Fruit fly (Drosophila melanogaster) whole organism, embryonic: ENCODE measurements around the gene Zir.

Experiments
- Ada2b ChIP-seq: fragments of 200-800 bp; sonication (Bioruptor generic); IDR thresholded peaks from 2 replicates; pipeline ENCODE4 v1.3.6; 2022; ENCODE audit warnings: missing biosample characterization, missing genetic modification characterization
- Adf1 ChIP-seq: fragments of 200-800 bp; sonication (Bioruptor generic); IDR thresholded peaks from 2 replicates; pipeline ENCODE4 v1.3.6; 2022; ENCODE audit warnings: missing biosample characterization, missing genetic modification characterization
- Atf6 ChIP-seq: fragments of 200-800 bp; sonication (Bioruptor generic); IDR thresholded peaks from 2 replicates; pipeline ENCODE4 v1.3.6; 2022; ENCODE audit warnings: missing biosample characterization, missing genetic modification characterization
- B-H1 ChIP-seq: fragments of 200-800 bp; sonication (Bioruptor generic); IDR thresholded peaks from 3 replicates; pipeline ENCODE4 v1.3.6; 2022; ENCODE audit warnings: missing biosample characterization, missing genetic modification characterization
- CG10543 ChIP-seq: fragments of 200-800 bp; sonication (Bioruptor generic); optimal IDR thresholded peaks from 3 replicates; lab custom pipeline; 2017; ENCODE audit warnings: missing biosample characterization, mild to moderate bottlenecking, missing genetic modification characterization, moderate library complexity
- CG11093 ChIP-seq: fragments of 200-800 bp; sonication (Bioruptor generic); IDR thresholded peaks from 3 replicates; pipeline ENCODE4 v1.3.6; 2022; ENCODE audit warnings: missing biosample characterization, missing genetic modification characterization
- CG11504 ChIP-seq: fragments of 200-800 bp; sonication (Bioruptor generic); optimal IDR thresholded peaks from 3 replicates; lab custom pipeline; 2019; ENCODE audit warnings: missing biosample characterization, mild to moderate bottlenecking, missing genetic modification characterization, moderate library complexity
- CG12104 ChIP-seq: fragments of 200-800 bp; sonication (Bioruptor generic); optimal IDR thresholded peaks from 3 replicates; lab custom pipeline; 2016; ENCODE audit warnings: missing biosample characterization, missing genetic modification characterization
- CG12219 ChIP-seq: fragments of 200-800 bp; sonication (Bioruptor generic); optimal IDR thresholded peaks from 3 replicates; lab custom pipeline; 2018; ENCODE audit warnings: missing biosample characterization, mild to moderate bottlenecking, missing genetic modification characterization
- CG12236 ChIP-seq: fragments of 200-800 bp; sonication (Bioruptor generic); optimal IDR thresholded peaks from 2 replicates; lab custom pipeline; 2016; ENCODE audit warnings: missing biosample characterization, missing genetic modification characterization
- CG13123 ChIP-seq: fragments of 200-800 bp; sonication (Bioruptor generic); optimal IDR thresholded peaks from 2 replicates; lab custom pipeline; 2016; ENCODE audit warnings: missing biosample characterization, missing genetic modification characterization
- CG15514 ChIP-seq: fragments of 200-800 bp; sonication (Bioruptor generic); optimal IDR thresholded peaks from 3 replicates; lab custom pipeline; 2017; ENCODE audit warnings: missing biosample characterization, missing genetic modification characterization, mild to moderate bottlenecking, moderate library complexity, missing genetic modification reagents
- CG1603 ChIP-seq: fragments of 200-800 bp; sonication (Bioruptor generic); optimal IDR thresholded peaks from 2 replicates; lab custom pipeline; 2019; ENCODE audit warnings: missing biosample characterization, mild to moderate bottlenecking, missing genetic modification characterization, moderate library complexity
- CG17328 ChIP-seq: fragments of 200-800 bp; sonication (Bioruptor generic); IDR thresholded peaks from 2 replicates; pipeline ENCODE4 v1.3.6; 2022; ENCODE audit warnings: missing biosample characterization, missing genetic modification characterization
- CG31224 ChIP-seq: fragments of 200-800 bp; sonication (Bioruptor generic); IDR thresholded peaks from 2 replicates; pipeline ENCODE4 v1.3.6; 2022; ENCODE audit warnings: missing biosample characterization, missing genetic modification characterization
- CG4282 ChIP-seq: fragments of 200-800 bp; sonication (Bioruptor generic); optimal IDR thresholded peaks from 2 replicates; lab custom pipeline; 2016; ENCODE audit warnings: missing biosample characterization, missing genetic modification characterization
- CG6654 ChIP-seq: fragments of 200-800 bp; sonication (Bioruptor generic); optimal IDR thresholded peaks from 2 replicates; lab custom pipeline; 2017; ENCODE audit warnings: missing biosample characterization, mild to moderate bottlenecking, missing genetic modification characterization
- CG6854 ChIP-seq: fragments of 200-800 bp; sonication (Bioruptor generic); optimal IDR thresholded peaks from 3 replicates; lab custom pipeline; 2017; ENCODE audit warnings: missing biosample characterization, mild to moderate bottlenecking, missing genetic modification characterization
- CG7987 ChIP-seq: fragments of 200-800 bp; sonication (Bioruptor generic); optimal IDR thresholded peaks from 2 replicates; lab custom pipeline; 2018; ENCODE audit warnings: missing biosample characterization, mild to moderate bottlenecking, missing genetic modification characterization, moderate library complexity
- CG9797 ChIP-seq: fragments of 200-800 bp; sonication (Bioruptor generic); optimal IDR thresholded peaks from 3 replicates; lab custom pipeline; 2018; ENCODE audit warnings: missing biosample characterization, mild to moderate bottlenecking, missing genetic modification characterization
- CG9817 ChIP-seq: fragments of 200-800 bp; sonication (Bioruptor generic); optimal IDR thresholded peaks from 2 replicates; lab custom pipeline; 2018; ENCODE audit warnings: missing biosample characterization, mild to moderate bottlenecking, missing genetic modification characterization, moderate library complexity
- D ChIP-seq, 2 experiments: fragments of 200-800 bp in 1 of 2; fragments of >200 bp in 1 of 2; sonication (Bioruptor generic) in 1 of 2; optimal IDR thresholded peaks; 2 replicates in 1 of 2; 3 replicates in 1 of 2; lab custom pipeline; 2017; ENCODE audit warnings: mild to moderate bottlenecking in 1 of 2, missing biosample characterization in 1 of 2, missing genetic modification characterization in 1 of 2, missing genetic modification reagents in 1 of 2
- Dfd ChIP-seq, 2 experiments: fragments of >200 bp; optimal IDR thresholded peaks; 2 replicates each; lab custom pipeline; 2017; ENCODE audit warnings: missing biosample characterization in 2 of 2, missing genetic modification characterization in 2 of 2
- Dll ChIP-seq: fragments of 200-800 bp; sonication (Bioruptor generic); IDR thresholded peaks from 4 replicates; pipeline ENCODE4 v1.3.6; 2022; ENCODE audit warnings: missing biosample characterization, missing genetic modification characterization; ENCODE audit not compliant: partially characterized antibody
- Gug ChIP-seq: fragments of 200-800 bp; sonication (Bioruptor generic); IDR thresholded peaks from 4 replicates; pipeline ENCODE4 v1.3.6; 2022; ENCODE audit warnings: missing biosample characterization, missing genetic modification characterization
- Nf-YB ChIP-seq: fragments of 200-800 bp; sonication (Bioruptor generic); optimal IDR thresholded peaks from 3 replicates; lab custom pipeline; 2019; ENCODE audit warnings: missing biosample characterization, mild to moderate bottlenecking, missing genetic modification characterization, moderate library complexity
- NfI ChIP-seq: fragments of 200-800 bp; sonication (Bioruptor generic); optimal IDR thresholded peaks from 3 replicates; lab custom pipeline; 2018; ENCODE audit warnings: missing biosample characterization, mild to moderate bottlenecking, missing genetic modification characterization, moderate library complexity
- Side ChIP-seq: fragments of 200-800 bp; sonication (Bioruptor generic); optimal IDR thresholded peaks from 2 replicates; lab custom pipeline; 2016; ENCODE audit warnings: missing biosample characterization, missing genetic modification characterization
- Trl ChIP-seq, 3 experiments: fragments of >200 bp in 2 of 3; fragments of 200-800 bp in 1 of 3; sonication (Bioruptor generic) in 1 of 3; optimal IDR thresholded peaks; 2 replicates in 1 of 3; 3 replicates in 2 of 3; lab custom pipeline; 2016 to 2017; ENCODE audit warnings: missing biosample characterization in 1 of 3, missing genetic modification characterization in 1 of 3
- Vsx1 ChIP-seq: fragments of 200-800 bp; sonication (Bioruptor generic); optimal IDR thresholded peaks from 2 replicates; lab custom pipeline; 2017; ENCODE audit warnings: missing biosample characterization, mild to moderate bottlenecking, missing genetic modification characterization, missing genetic modification reagents
- al ChIP-seq: fragments of 200-800 bp; sonication (Bioruptor generic); IDR thresholded peaks from 2 replicates; pipeline ENCODE4 v1.3.6; 2022; ENCODE audit warnings: missing biosample characterization, missing genetic modification characterization
- ato ChIP-seq: fragments of 200-800 bp; sonication (Bioruptor generic); IDR thresholded peaks from 2 replicates; pipeline ENCODE4 v1.3.6; 2022; ENCODE audit warnings: missing biosample characterization, missing genetic modification characterization; ENCODE audit not compliant: partially characterized antibody
- bigmax ChIP-seq: fragments of 200-800 bp; sonication (Bioruptor generic); optimal IDR thresholded peaks from 2 replicates; lab custom pipeline; 2018; ENCODE audit warnings: missing biosample characterization, mild to moderate bottlenecking, missing genetic modification characterization
- bsh ChIP-seq, 2 experiments: fragments of 200-800 bp; sonication (Bioruptor generic); optimal IDR thresholded peaks; 2 replicates each; lab custom pipeline; 2017 to 2018; ENCODE audit warnings: mild to moderate bottlenecking in 2 of 2, missing biosample characterization in 2 of 2, missing genetic modification characterization in 2 of 2, moderate library complexity in 1 of 2
- cas ChIP-seq: fragments of 200-800 bp; sonication (Bioruptor generic); IDR thresholded peaks from 2 replicates; pipeline ENCODE4 v1.3.6; 2022; ENCODE audit warnings: missing biosample characterization, missing genetic modification characterization
- chm ChIP-seq: fragments of 200-800 bp; sonication (Bioruptor generic); IDR thresholded peaks from 2 replicates; pipeline ENCODE4 v1.3.6; 2022; ENCODE audit warnings: missing biosample characterization, missing genetic modification characterization
- dati ChIP-seq: fragments of 200-800 bp; sonication (Bioruptor generic); IDR thresholded peaks from 2 replicates; pipeline ENCODE4 v1.3.6; 2022; ENCODE audit warnings: missing biosample characterization, missing genetic modification characterization
- dmrt11E ChIP-seq: fragments of 200-800 bp; sonication (Bioruptor generic); optimal IDR thresholded peaks from 3 replicates; lab custom pipeline; 2018; ENCODE audit warnings: missing biosample characterization, mild to moderate bottlenecking, missing genetic modification characterization, moderate library complexity
- fu2 ChIP-seq: fragments of 200-800 bp; sonication (Bioruptor generic); optimal IDR thresholded peaks from 2 replicates; lab custom pipeline; 2016; ENCODE audit warnings: missing biosample characterization, missing genetic modification characterization
- kni ChIP-seq: fragments of 200-800 bp; sonication (Bioruptor generic); optimal IDR thresholded peaks from 3 replicates; lab custom pipeline; 2017; ENCODE audit warnings: mild to moderate bottlenecking, missing biosample characterization, missing genetic modification reagents, missing genetic modification characterization
- knrl ChIP-seq: fragments of 200-800 bp; sonication (Bioruptor generic); IDR thresholded peaks from 3 replicates; pipeline ENCODE4 v1.3.6; 2022; ENCODE audit warnings: missing biosample characterization, missing genetic modification characterization; ENCODE audit not compliant: partially characterized antibody
- lmd ChIP-seq: fragments of 200-800 bp; sonication (Bioruptor generic); IDR thresholded peaks from 2 replicates; pipeline ENCODE4 v1.3.6; 2022; ENCODE audit warnings: missing biosample characterization, missing genetic modification characterization
- odd ChIP-seq: fragments of 200-800 bp; sonication (Bioruptor generic); optimal IDR thresholded peaks from 2 replicates; lab custom pipeline; 2017; ENCODE audit warnings: missing biosample characterization, mild to moderate bottlenecking, missing genetic modification characterization
- slp2 ChIP-seq: fragments of 200-800 bp; sonication (Bioruptor generic); optimal IDR thresholded peaks from 2 replicates; lab custom pipeline; 2016; ENCODE audit warnings: missing biosample characterization, missing genetic modification characterization
- tgo ChIP-seq: fragments of 200-800 bp; sonication (Bioruptor generic); IDR thresholded peaks from 3 replicates; pipeline ENCODE4 v1.3.6; 2022; ENCODE audit warnings: missing biosample characterization, missing genetic modification characterization
- wek ChIP-seq: fragments of 200-800 bp; sonication (Bioruptor generic); optimal IDR thresholded peaks from 3 replicates; lab custom pipeline; 2018; ENCODE audit warnings: missing biosample characterization, mild to moderate bottlenecking, missing genetic modification characterization, moderate library complexity
- wor ChIP-seq: fragments of 200-800 bp; sonication (Bioruptor generic); IDR thresholded peaks from 2 replicates; pipeline ENCODE4 v1.3.6; 2022; ENCODE audit warnings: missing biosample characterization, missing genetic modification characterization

Zir gene

dm6 chr2L:107476-108436, 13.2 kb downstream of the Zir start (continued):
- TF ChIP-seq chm (GFP tag; lab: Robert Waterston, UW) (peak; percentile 61; the same call in 1 of the 2 replicates), CG6854 (peak; percentile 64), CG17328 (no peak), CG4282 (peak; percentile 17), Dll (GFP tag; lab: Robert Waterston, UW) (peak; percentile 53; the same call in 3 of the 4 replicates), knrl (GFP tag; lab: Robert Waterston, UW) (0 out of 3 replicates have a peak, but pooled peaks have one; percentile 21), slp2 (no peak), D (optimal IDR thresholded peaks at IDR 0.05; lab: Kevin White, UChicago) (no peak), D (GFP tag; optimal IDR thresholded peaks at IDR 0.05; lab: Kevin White, UChicago) (no peak), CG13123 (GFP tag; lab: Kevin White, UChicago) (no peak), Trl (optimal IDR thresholded peaks at IDR 0.05; lab: Kevin White, UChicago) (peak; percentile 87 to 95), Trl (GFP tag; optimal IDR thresholded peaks at IDR 0.05; lab: Kevin White, UChicago) (no peak), al (GFP tag; lab: Robert Waterston, UW) (no peak), Dfd (GFP tag; optimal IDR thresholded peaks at IDR 0.05; lab: Kevin White, UChicago) (no peak), bigmax (GFP tag; lab: Kevin White, UChicago) (no peak), CG1603 (tag; lab: Kevin White, UChicago) (peak; percentile 34), Ada2b (GFP tag; lab: Robert Waterston, UW) (no peak), CG10543 (GFP tag; lab: Kevin White, UChicago) (peak; percentile 76), CG9817 (tag; lab: Kevin White, UChicago) (no peak), NfI (GFP tag; lab: Kevin White, UChicago) (peak; percentile 2), CG12104 (GFP tag; lab: Kevin White, UChicago) (no peak), CG6654 (GFP tag; lab: Kevin White, UChicago) (no peak), kni (GFP tag; lab: Kevin White, UChicago) (peak; percentile 35), Side (GFP tag; lab: Kevin White, UChicago) (no peak), fu2 (GFP tag; lab: Kevin White, UChicago) (no peak), dati (no peak), bsh (GFP tag; optimal IDR thresholded peaks at IDR 0.05; lab: Kevin White, UChicago) (no peak), tgo (GFP tag; lab: Robert Waterston, UW) (no peak), Adf1 (GFP tag; lab: Robert Waterston, UW) (peak; percentile 52; the same call in 1 of the 2 replicates), CG12236 (GFP tag; lab: Kevin White, UChicago) (no peak), lmd (GFP tag; lab: Robert Waterston, UW) (no peak), CG11093 (no peak), cas (0 out of 2 replicates have a peak, but pooled peaks have one; percentile 11), CG11504 (tag; lab: Kevin White, UChicago) (no peak), Nf-YB (GFP tag; lab: Kevin White, UChicago) (no peak), Vsx1 (peak; percentile 31), CG31224 (no peak), CG15514 (peak; percentile 99), odd (GFP tag; lab: Kevin White, UChicago) (no peak), CG9797 (GFP tag; lab: Kevin White, UChicago) (peak; percentile 38), CG12219 (GFP tag; lab: Kevin White, UChicago) (peak; percentile 15), wor (no peak), Gug (GFP tag; lab: Robert Waterston, UW) (no peak), CG7987 (GFP tag; lab: Kevin White, UChicago) (peak; percentile 56), dmrt11E (tag; lab: Kevin White, UChicago) (no peak), ato (GFP tag; lab: Robert Waterston, UW) (no peak), wek (GFP tag; lab: Kevin White, UChicago) (no peak), Atf6 (no peak), B-H1 (GFP tag; lab: Robert Waterston, UW) (no peak)
